Worm (Caenorhabditis elegans) whole organism, midembryonic: ENCODE measurements around the gene Y39A1A.10.

Experiments used
- med-1 ChIP-seq: sonication (generic microtip); optimal IDR thresholded peaks from 2 replicates; lab custom pipeline; 2017; ENCODE audit warnings: missing genetic modification characterization, mild to moderate bottlenecking, missing compliant biosample characterization, antibody characterized with exemption, missing genetic modification reagents; ENCODE audit not compliant: insufficient read depth
- ztf-29 ChIP-seq: fragments of 200-800 bp; sonication (Bioruptor generic); IDR thresholded peaks from 2 replicates; pipeline ENCODE4 v1.3.6; 2022; ENCODE audit warnings: missing genetic modification reagents, missing genetic modification characterization, missing compliant biosample characterization

DNA sequence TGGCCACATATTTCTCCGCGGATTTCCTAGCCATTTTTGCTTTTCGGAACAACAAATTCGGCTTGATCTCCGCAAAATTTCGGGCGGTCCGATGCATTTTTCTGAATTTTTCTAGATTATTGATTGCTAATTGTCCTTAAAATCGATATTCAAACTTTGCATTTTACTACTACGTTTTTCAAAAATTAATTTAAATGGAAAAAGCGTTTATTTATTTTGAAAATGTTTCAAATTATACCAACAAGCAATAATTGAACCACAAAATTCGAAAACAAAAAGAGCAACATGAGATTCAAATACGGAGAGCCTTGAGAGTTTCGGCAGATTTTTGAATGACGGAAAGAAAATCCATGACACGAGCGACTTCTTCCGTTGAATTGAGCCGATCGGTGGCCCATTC lies 37.5 kb upstream of the Y39A1A.10 start, which contains the start of gene Y45F3A.9:
- TF ChIP-seq ztf-29 (GFP tag; lab: Robert Waterston, UW) (no peak), med-1 (GFP tag; lab: Kevin White, UChicago) (no peak)
